Worm (Caenorhabditis elegans): ENCODE results near the gene F13D12.8.

- TF ChIP-seq flt-1 (GFP tag; IDR thresholded peaks at IDR 0.05), result no peak
- TF ChIP-seq hmbx-1 (tag; optimal IDR thresholded peaks at IDR 0.05), result no peak
- no peak for TF ChIP-seq hnd-1 (tag; optimal IDR thresholded peaks at IDR 0.05)
- TF ChIP-seq scrt-1 (GFP tag; IDR thresholded peaks at IDR 0.05), result no peak
- no peak for TF ChIP-seq F13C5.2 (tag; optimal IDR thresholded peaks at IDR 0.05)
These were observed 12.3 kb downstream of the F13D12.8 start, which contains the start of gene F13D12.3 for ce11 chrII:11720102-11720501.

Measured in whole organism, early embryonic.